Worm (Caenorhabditis elegans) whole organism, L2 larva: ENCODE results near the gene ZC53.2.

ENCODE experiments used
- aly-2 ChIP-seq: fragments of 150-350 bp; optimal IDR thresholded peaks from 2 replicates; lab custom pipeline; 2014; ENCODE audit warnings: missing biosample characterization, missing genetic modification characterization
- elt-1 ChIP-seq: fragments of 150-350 bp; optimal IDR thresholded peaks from 2 replicates; lab custom pipeline; 2014; ENCODE audit warnings: missing biosample characterization, missing genetic modification characterization
- lin-39 ChIP-seq: fragments of 150-350 bp; optimal IDR thresholded peaks from 2 replicates; lab custom pipeline; 2014; ENCODE audit warnings: missing biosample characterization, missing genetic modification reagents, missing genetic modification characterization
- peb-1 ChIP-seq: fragments of 150-350 bp; optimal IDR thresholded peaks from 2 replicates; lab custom pipeline; 2014; ENCODE audit warnings: missing biosample characterization, missing genetic modification characterization

DNA sequence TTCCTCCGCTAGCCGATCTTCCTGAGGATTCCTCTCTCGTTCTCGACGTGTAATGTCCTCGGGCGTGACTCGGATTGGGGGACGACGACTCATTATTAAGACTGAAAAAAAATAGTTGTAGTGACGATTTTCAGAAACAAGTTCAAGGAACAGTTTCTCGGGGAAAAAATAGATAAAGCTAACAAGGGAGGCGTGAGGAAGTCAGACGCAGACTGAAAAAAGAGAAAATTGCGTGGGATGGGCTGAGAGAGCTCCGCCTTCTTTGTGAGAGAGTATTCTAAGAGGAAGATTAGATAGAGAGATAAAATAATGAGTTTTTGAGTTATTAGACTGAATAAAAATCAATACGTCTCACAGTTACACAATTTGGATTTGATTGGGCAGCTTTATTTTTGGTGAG lies 10.8 kb downstream of the ZC53.2 start, which contains the start of gene ZC53.1:
- TF ChIP-seq aly-2 (tag; lab: Kevin White, UChicago) (no peak), peb-1 (tag; lab: Kevin White, UChicago) (no peak), lin-39 (tag; lab: Kevin White, UChicago) (no peak), elt-1 (tag; lab: Kevin White, UChicago) (no peak)
